Fruit fly (Drosophila melanogaster) whole organism: ENCODE data around the gene mthl10.

Source experiments
- CG8478 ChIP-seq: fragments of >200 bp; optimal IDR thresholded peaks from 2 replicates; lab custom pipeline; 2018; ENCODE audit warnings: inconsistent platforms
- Dll ChIP-seq: fragments of >200 bp; optimal IDR thresholded peaks from 2 replicates; lab custom pipeline; 2017
- EcR ChIP-seq, 2 experiments: fragments of >200 bp; optimal IDR thresholded peaks; 2 replicates each; lab custom pipeline; 2017; ENCODE audit warnings: missing biosample characterization in 2 of 2, missing genetic modification characterization in 2 of 2, missing genetic modification reagents in 2 of 2
- pan ChIP-seq: fragments of >200 bp; optimal IDR thresholded peaks from 2 replicates; lab custom pipeline; 2017
- psq ChIP-seq: fragments of >200 bp; optimal IDR thresholded peaks from 2 replicates; lab custom pipeline; 2017
- usp ChIP-seq: fragments of >200 bp; optimal IDR thresholded peaks from 2 replicates; lab custom pipeline; 2017; ENCODE audit warnings: missing biosample characterization, missing genetic modification characterization, mixed read lengths

- TF ChIP-seq psq (lab: Kevin White, UChicago) (no peak), pan (lab: Kevin White, UChicago) (no peak), usp (GFP tag; lab: Kevin White, UChicago) (no peak), CG8478 (lab: Kevin White, UChicago) (no peak), EcR (GFP tag; optimal IDR thresholded peaks at IDR 0.05; lab: Kevin White, UChicago) (no peak), Dll (no peak)
Observed at dm6 chr3L:320010-320337, 22.7 kb downstream of the mthl10 start.
